Fruit fly (Drosophila melanogaster) whole organism: Measurements from ENCODE around the gene klar.

Source experiments
- CG8478 ChIP-seq: fragments of >200 bp; optimal IDR thresholded peaks from 2 replicates; lab custom pipeline; 2018; ENCODE audit warnings: inconsistent platforms
- Dll ChIP-seq: fragments of >200 bp; optimal IDR thresholded peaks from 2 replicates; lab custom pipeline; 2017
- EcR ChIP-seq, 2 experiments: fragments of >200 bp; optimal IDR thresholded peaks; 2 replicates each; lab custom pipeline; 2017; ENCODE audit warnings: missing biosample characterization in 2 of 2, missing genetic modification characterization in 2 of 2, missing genetic modification reagents in 2 of 2
- pan ChIP-seq: fragments of >200 bp; optimal IDR thresholded peaks from 2 replicates; lab custom pipeline; 2017
- psq ChIP-seq: fragments of >200 bp; optimal IDR thresholded peaks from 2 replicates; lab custom pipeline; 2017
- usp ChIP-seq: fragments of >200 bp; optimal IDR thresholded peaks from 2 replicates; lab custom pipeline; 2017; ENCODE audit warnings: missing biosample characterization, missing genetic modification characterization, mixed read lengths

klar gene

dm6 chr3L:390194-390593 is 150.2 kb downstream of the klar start:
- TF ChIP-seq CG8478 (lab: Kevin White, UChicago) (no peak), EcR (GFP tag; optimal IDR thresholded peaks at IDR 0.05; lab: Kevin White, UChicago) (no peak), psq (no peak), Dll (lab: Kevin White, UChicago) (no peak), pan (no peak), usp (GFP tag; lab: Kevin White, UChicago) (no peak)

- TF ChIP-seq usp (GFP tag; lab: Kevin White, UChicago) (no peak), pan (no peak), Dll (lab: Kevin White, UChicago) (no peak), EcR (GFP tag; optimal IDR thresholded peaks at IDR 0.05; lab: Kevin White, UChicago) (no peak), psq (no peak), CG8478 (lab: Kevin White, UChicago) (no peak)
These were observed 152.3 kb downstream of the klar start for dm6 chr3L:388094-388493.

dm6 chr3L:385095-385494 is 155.3 kb downstream of the klar start:
- TF ChIP-seq EcR (GFP tag; optimal IDR thresholded peaks at IDR 0.05; lab: Kevin White, UChicago) (no peak), usp (GFP tag; lab: Kevin White, UChicago) (no peak), psq (no peak), pan (no peak)
